Fruit fly (Drosophila melanogaster) whole organism: ENCODE measurements around the gene CG4074.

Source experiments
- CG8478 ChIP-seq: fragments of >200 bp; optimal IDR thresholded peaks from 2 replicates; lab custom pipeline; 2018; ENCODE audit warnings: inconsistent platforms
- Dll ChIP-seq: fragments of >200 bp; optimal IDR thresholded peaks from 2 replicates; lab custom pipeline; 2017
- EcR ChIP-seq, 2 experiments: fragments of >200 bp; optimal IDR thresholded peaks; 2 replicates each; lab custom pipeline; 2017; ENCODE audit warnings: missing biosample characterization in 2 of 2, missing genetic modification characterization in 2 of 2, missing genetic modification reagents in 2 of 2
- pan ChIP-seq: fragments of >200 bp; optimal IDR thresholded peaks from 2 replicates; lab custom pipeline; 2017
- psq ChIP-seq: fragments of >200 bp; optimal IDR thresholded peaks from 2 replicates; lab custom pipeline; 2017
- usp ChIP-seq: fragments of >200 bp; optimal IDR thresholded peaks from 2 replicates; lab custom pipeline; 2017; ENCODE audit warnings: missing biosample characterization, missing genetic modification characterization, mixed read lengths

- no peak for TF ChIP-seq EcR (GFP tag; optimal IDR thresholded peaks at IDR 0.05; lab: Kevin White, UChicago)
- TF ChIP-seq pan (lab: Kevin White, UChicago) = no peak
- TF ChIP-seq Dll = no peak
- no peak for TF ChIP-seq CG8478 (lab: Kevin White, UChicago)
- no peak for TF ChIP-seq psq
- TF ChIP-seq usp (GFP tag; lab: Kevin White, UChicago) = no peak
Observed at dm6 chr3L:20737346-20737745, 32.0 kb downstream of the CG4074 start.
